Fruit fly (Drosophila melanogaster): Measurements from ENCODE around the gene Gga.

Gene Gga

dm6 chrX:9590592-9590991 is 10.2 kb upstream of the Gga start:
- TF ChIP-seq h (GFP tag; optimal IDR thresholded peaks at IDR 0.05) (no peak), Rel (GFP tag; optimal IDR thresholded peaks at IDR 0.05) (no peak), Rel (tag; optimal IDR thresholded peaks at IDR 0.05) (peak; percentile 93)

dm6 chrX:9594446-9594845 is 6.4 kb upstream of the Gga start:
- TF ChIP-seq dsf (GFP tag; optimal IDR thresholded peaks at IDR 0.05; ENCODE audit: borderline replicate concordance) (no peak), Jra (GFP tag; optimal IDR thresholded peaks at IDR 0.05) (no peak), Hr78 (GFP tag; optimal IDR thresholded peaks at IDR 0.05) (no peak), CG32264 (GFP tag; optimal IDR thresholded peaks at IDR 0.05) (no peak), pan (optimal IDR thresholded peaks at IDR 0.05) (no peak), fru (GFP tag; optimal IDR thresholded peaks at IDR 0.05) (no peak), usp (GFP tag; optimal IDR thresholded peaks at IDR 0.05) (no peak), Mio (GFP tag; optimal IDR thresholded peaks at IDR 0.05) (no peak)

- TF ChIP-seq rgr (GFP tag; optimal IDR thresholded peaks at IDR 0.05): no peak
- TF ChIP-seq dmrt93B (GFP tag; optimal IDR thresholded peaks at IDR 0.05): no peak
- no peak for TF ChIP-seq CrebA (GFP tag; optimal IDR thresholded peaks at IDR 0.05; ENCODE audit: borderline replicate concordance)
- TF ChIP-seq lola (GFP tag; optimal IDR thresholded peaks at IDR 0.05): no peak
- TF ChIP-seq Hnf4 (GFP tag; optimal IDR thresholded peaks at IDR 0.05): no peak
- no peak for TF ChIP-seq ey (GFP tag; optimal IDR thresholded peaks at IDR 0.05)
- TF ChIP-seq foxo (GFP tag; optimal IDR thresholded peaks at IDR 0.05): no peak
- TF ChIP-seq brk (GFP tag; optimal IDR thresholded peaks at IDR 0.05): no peak
- TF ChIP-seq sv (GFP tag; optimal IDR thresholded peaks at IDR 0.05): no peak
- TF ChIP-seq dsf (GFP tag; optimal IDR thresholded peaks at IDR 0.05; ENCODE audit: borderline replicate concordance): no peak
- no peak for TF ChIP-seq CG32264 (GFP tag; optimal IDR thresholded peaks at IDR 0.05)
- TF ChIP-seq Mio (GFP tag; optimal IDR thresholded peaks at IDR 0.05): no peak
- TF ChIP-seq Jra (GFP tag; optimal IDR thresholded peaks at IDR 0.05): no peak
- no peak for TF ChIP-seq fru (GFP tag; optimal IDR thresholded peaks at IDR 0.05)
Measured at dm6 chrX:9595312-9595931, 5.4 kb upstream of the Gga start.

- no peak for TF ChIP-seq brk (GFP tag; optimal IDR thresholded peaks at IDR 0.05)
- peak; percentile 21 for TF ChIP-seq h (GFP tag; optimal IDR thresholded peaks at IDR 0.05)
- no peak for TF ChIP-seq N (GFP tag; optimal IDR thresholded peaks at IDR 0.05)
- no peak for TF ChIP-seq Hnf4 (GFP tag; optimal IDR thresholded peaks at IDR 0.05)
- TF ChIP-seq pan (optimal IDR thresholded peaks at IDR 0.05): no peak
- TF ChIP-seq Rel (GFP tag; optimal IDR thresholded peaks at IDR 0.05): no peak
- TF ChIP-seq Rel (tag; optimal IDR thresholded peaks at IDR 0.05): peak; percentile 89
- no peak for TF ChIP-seq Vsx2 (GFP tag; optimal IDR thresholded peaks at IDR 0.05; ENCODE audit: partially characterized antibody)
- TF ChIP-seq jim (GFP tag; optimal IDR thresholded peaks at IDR 0.05): no peak
- TF ChIP-seq ey (GFP tag; optimal IDR thresholded peaks at IDR 0.05): no peak
Measured at dm6 chrX:9598106-9598505, 2.7 kb upstream of the Gga start.

DNA sequence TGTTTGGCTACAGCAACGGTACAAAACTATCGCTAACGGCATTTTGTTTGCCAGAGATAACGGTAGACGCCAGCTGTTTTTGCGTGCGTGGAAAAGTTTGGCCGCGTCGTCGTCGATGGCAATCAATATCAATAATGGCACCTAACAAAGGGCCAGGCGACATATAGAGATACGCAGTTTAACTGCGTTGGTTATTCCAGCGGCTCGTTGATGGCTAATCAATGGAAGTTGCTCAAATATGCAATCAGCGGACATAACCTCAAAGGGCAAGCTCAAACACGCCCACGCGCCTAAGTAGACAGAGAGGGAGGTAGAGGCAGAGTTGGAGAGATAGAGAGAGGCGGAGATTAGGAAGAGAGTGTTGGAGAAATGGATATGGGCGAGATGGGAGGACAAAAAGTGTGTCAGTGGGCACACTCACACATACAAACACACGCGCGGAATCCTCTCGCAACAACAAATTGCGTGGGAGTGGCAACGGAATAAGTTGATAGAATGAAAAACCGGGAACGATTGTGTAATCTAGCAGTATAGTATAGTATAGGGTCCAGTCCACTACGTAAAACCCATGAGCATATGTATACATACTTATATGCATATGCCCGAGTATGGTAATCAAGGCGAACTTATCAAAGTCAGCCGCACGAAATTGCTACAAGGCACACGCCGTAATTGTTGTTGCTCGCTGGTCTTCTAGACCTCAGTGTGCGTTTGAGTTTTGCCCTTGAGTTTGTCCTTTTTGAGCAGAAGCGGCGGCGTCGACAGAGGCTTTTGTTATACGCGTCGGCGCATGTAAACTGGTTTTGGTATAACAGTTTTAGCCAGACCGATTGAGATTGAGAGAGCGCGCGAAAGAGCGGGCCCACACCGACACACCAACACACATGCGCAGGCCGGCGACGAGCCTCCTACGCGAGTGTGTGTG is 1.4 kb upstream of the Gga start:
- TF ChIP-seq fru (GFP tag; optimal IDR thresholded peaks at IDR 0.05) (no peak), Rel (GFP tag; optimal IDR thresholded peaks at IDR 0.05) (no peak), Rel (tag; optimal IDR thresholded peaks at IDR 0.05) (peak; percentile 2), Jra (GFP tag; optimal IDR thresholded peaks at IDR 0.05) (no peak), HLH106 (tag; optimal IDR thresholded peaks at IDR 0.05) (no peak), Dif (GFP tag; optimal IDR thresholded peaks at IDR 0.05; ENCODE audit: partially characterized antibody) (peak; percentile 55), h (GFP tag; optimal IDR thresholded peaks at IDR 0.05) (peak; percentile 28)

dm6 chrX:9600083-9600817 is 580 bp upstream of the Gga start:
- TF ChIP-seq woc (GFP tag; optimal IDR thresholded peaks at IDR 0.05) (peak; percentile 76), Jra (GFP tag; optimal IDR thresholded peaks at IDR 0.05) (peak; percentile 42), foxo (GFP tag; optimal IDR thresholded peaks at IDR 0.05) (peak in 1 of 2 experiments; percentile 75), Myc (optimal IDR thresholded peaks at IDR 0.05) (peak; percentile 59), Sp1 (GFP tag; optimal IDR thresholded peaks at IDR 0.05) (peak; percentile 50), brk (GFP tag; optimal IDR thresholded peaks at IDR 0.05) (no peak), tai (GFP tag; optimal IDR thresholded peaks at IDR 0.05) (no peak), OdsH (GFP tag; optimal IDR thresholded peaks at IDR 0.05) (peak; percentile 59), Vsx2 (GFP tag; optimal IDR thresholded peaks at IDR 0.05; ENCODE audit: partially characterized antibody) (no peak), ey (GFP tag; optimal IDR thresholded peaks at IDR 0.05) (peak; percentile 67), fru (GFP tag; optimal IDR thresholded peaks at IDR 0.05) (peak; percentile 77), Hnf4 (GFP tag; optimal IDR thresholded peaks at IDR 0.05) (no peak), usp (GFP tag; optimal IDR thresholded peaks at IDR 0.05) (no peak), rgr (GFP tag; optimal IDR thresholded peaks at IDR 0.05) (peak; percentile 60), HLH106 (tag; optimal IDR thresholded peaks at IDR 0.05) (peak; percentile 44), sv (GFP tag; optimal IDR thresholded peaks at IDR 0.05) (peak; percentile 62), psq (GFP tag; optimal IDR thresholded peaks at IDR 0.05) (peak; percentile 34), h (GFP tag; optimal IDR thresholded peaks at IDR 0.05) (peak; percentile 70), br (GFP tag; optimal IDR thresholded peaks at IDR 0.05) (peak; percentile 67)

Measured in whole organism, wandering third instar larva.